Fruit fly (Drosophila melanogaster) whole organism, embryonic: ENCODE results near the gene CG13250.

Experiments
- Aef1 ChIP-seq: fragments of 200-800 bp; sonication (Bioruptor generic); IDR thresholded peaks from 3 replicates; pipeline ENCODE4 v1.3.6; 2022; ENCODE audit warnings: missing biosample characterization, missing genetic modification characterization
- Asciz ChIP-seq: fragments of 200-800 bp; sonication (Bioruptor generic); optimal IDR thresholded peaks from 2 replicates; lab custom pipeline; 2017; ENCODE audit warnings: missing biosample characterization, mild to moderate bottlenecking, missing genetic modification characterization, missing genetic modification reagents
- Atf-2 ChIP-seq: fragments of 200-800 bp; sonication (Bioruptor generic); optimal IDR thresholded peaks from 2 replicates; lab custom pipeline; 2016; ENCODE audit warnings: missing biosample characterization, missing genetic modification characterization
- Bteb2 ChIP-seq: fragments of 200-800 bp; sonication (Bioruptor generic); optimal IDR thresholded peaks from 2 replicates; lab custom pipeline; 2016; ENCODE audit warnings: missing biosample characterization, missing genetic modification characterization
- C15 ChIP-seq: fragments of 200-800 bp; sonication (Bioruptor generic); IDR thresholded peaks from 3 replicates; pipeline ENCODE4 v1.3.6; 2022; ENCODE audit warnings: missing biosample characterization, missing genetic modification characterization
- CG10321 ChIP-seq: fragments of 200-800 bp; sonication (Bioruptor generic); IDR thresholded peaks from 2 replicates; pipeline ENCODE4 v1.3.6; 2022; ENCODE audit warnings: missing biosample characterization, missing genetic modification characterization
- CG10431 ChIP-seq: fragments of 200-800 bp; sonication (Bioruptor generic); optimal IDR thresholded peaks from 3 replicates; lab custom pipeline; 2018; ENCODE audit warnings: missing biosample characterization, mild to moderate bottlenecking, missing genetic modification characterization
- CG11695 ChIP-seq: fragments of 200-800 bp; sonication (Bioruptor generic); IDR thresholded peaks from 3 replicates; pipeline ENCODE4 v1.3.6; 2022; ENCODE audit warnings: missing biosample characterization, missing genetic modification characterization
- CG12104 ChIP-seq: fragments of 200-800 bp; sonication (Bioruptor generic); optimal IDR thresholded peaks from 3 replicates; lab custom pipeline; 2016; ENCODE audit warnings: missing biosample characterization, missing genetic modification characterization
- CG12219 ChIP-seq: fragments of 200-800 bp; sonication (Bioruptor generic); optimal IDR thresholded peaks from 3 replicates; lab custom pipeline; 2018; ENCODE audit warnings: missing biosample characterization, mild to moderate bottlenecking, missing genetic modification characterization
- CG17328 ChIP-seq: fragments of 200-800 bp; sonication (Bioruptor generic); IDR thresholded peaks from 2 replicates; pipeline ENCODE4 v1.3.6; 2022; ENCODE audit warnings: missing biosample characterization, missing genetic modification characterization
- CG18764 ChIP-seq: fragments of 200-800 bp; sonication (Bioruptor generic); optimal IDR thresholded peaks from 3 replicates; lab custom pipeline; 2016; ENCODE audit warnings: missing biosample characterization, missing genetic modification characterization
- CG32767 ChIP-seq: fragments of 200-800 bp; sonication (Bioruptor generic); IDR thresholded peaks from 2 replicates; pipeline ENCODE4 v1.3.6; 2022; ENCODE audit warnings: missing biosample characterization, missing genetic modification characterization
- CG4282 ChIP-seq: fragments of 200-800 bp; sonication (Bioruptor generic); optimal IDR thresholded peaks from 2 replicates; lab custom pipeline; 2016; ENCODE audit warnings: missing biosample characterization, missing genetic modification characterization
- CG6813 ChIP-seq: fragments of 200-800 bp; sonication (Bioruptor generic); optimal IDR thresholded peaks from 2 replicates; lab custom pipeline; 2017; ENCODE audit warnings: missing biosample characterization, missing genetic modification characterization, mild to moderate bottlenecking, moderate library complexity, missing genetic modification reagents
- CG7357 ChIP-seq: fragments of 200-800 bp; sonication (Bioruptor generic); IDR thresholded peaks from 3 replicates; pipeline ENCODE4 v1.3.6; 2022; ENCODE audit warnings: missing biosample characterization, missing genetic modification characterization
- CG7786 ChIP-seq: fragments of 200-800 bp; sonication (Bioruptor generic); optimal IDR thresholded peaks from 2 replicates; lab custom pipeline; 2016; ENCODE audit warnings: missing biosample characterization, missing genetic modification characterization
- CG8089 ChIP-seq: fragments of 200-800 bp; sonication (Bioruptor generic); optimal IDR thresholded peaks from 3 replicates; lab custom pipeline; 2016; ENCODE audit warnings: missing biosample characterization, missing genetic modification characterization
- CG9817 ChIP-seq: fragments of 200-800 bp; sonication (Bioruptor generic); optimal IDR thresholded peaks from 2 replicates; lab custom pipeline; 2018; ENCODE audit warnings: missing biosample characterization, mild to moderate bottlenecking, missing genetic modification characterization, moderate library complexity
- CG9932 ChIP-seq: fragments of 200-800 bp; sonication (Bioruptor generic); IDR thresholded peaks from 2 replicates; pipeline ENCODE4 v1.3.6; 2022; ENCODE audit warnings: missing biosample characterization, missing genetic modification characterization
- CTCF ChIP-seq: fragments of 200-800 bp; sonication (Bioruptor generic); optimal IDR thresholded peaks from 2 replicates; lab custom pipeline; 2017; ENCODE audit warnings: missing biosample characterization, mild to moderate bottlenecking, missing genetic modification characterization, moderate library complexity
- Elba2 ChIP-seq: fragments of 200-800 bp; sonication (Bioruptor generic); optimal IDR thresholded peaks from 3 replicates; lab custom pipeline; 2016; ENCODE audit warnings: missing biosample characterization, missing genetic modification characterization
- Fer1 ChIP-seq: fragments of 200-800 bp; sonication (Bioruptor generic); optimal IDR thresholded peaks from 2 replicates; lab custom pipeline; 2017; ENCODE audit warnings: missing biosample characterization, mild to moderate bottlenecking, missing genetic modification characterization
- Gug ChIP-seq: fragments of 200-800 bp; sonication (Bioruptor generic); IDR thresholded peaks from 4 replicates; pipeline ENCODE4 v1.3.6; 2022; ENCODE audit warnings: missing biosample characterization, missing genetic modification characterization
- H15 ChIP-seq: fragments of 200-800 bp; sonication (Bioruptor generic); IDR thresholded peaks from 3 replicates; pipeline ENCODE4 v1.3.6; 2022; ENCODE audit warnings: missing biosample characterization, missing genetic modification characterization
- Mrtf ChIP-seq: fragments of 200-800 bp; sonication (Bioruptor generic); IDR thresholded peaks from 3 replicates; pipeline ENCODE4 v1.3.6; 2022; ENCODE audit warnings: missing biosample characterization, missing genetic modification characterization
- PHDP ChIP-seq: fragments of 200-800 bp; sonication (Bioruptor generic); optimal IDR thresholded peaks from 3 replicates; lab custom pipeline; 2018; ENCODE audit warnings: missing biosample characterization, mild to moderate bottlenecking, missing genetic modification characterization, moderate library complexity
- Pdp1 ChIP-seq, 2 experiments: fragments of 200-800 bp; sonication (Bioruptor generic); optimal IDR thresholded peaks; 3 replicates each; lab custom pipeline; 2016; ENCODE audit warnings: missing biosample characterization in 2 of 2, missing genetic modification characterization in 2 of 2, mild to moderate bottlenecking in 1 of 2, moderate library complexity in 1 of 2
- Ravus ChIP-seq: fragments of 200-800 bp; sonication (Bioruptor generic); IDR thresholded peaks from 2 replicates; pipeline ENCODE4 v1.3.6; 2022; ENCODE audit warnings: missing biosample characterization, missing genetic modification characterization
- Side ChIP-seq: fragments of 200-800 bp; sonication (Bioruptor generic); optimal IDR thresholded peaks from 2 replicates; lab custom pipeline; 2016; ENCODE audit warnings: missing biosample characterization, missing genetic modification characterization
- Six4 ChIP-seq: fragments of 200-800 bp; sonication (Bioruptor generic); optimal IDR thresholded peaks from 2 replicates; lab custom pipeline; 2016; ENCODE audit warnings: missing biosample characterization, missing genetic modification characterization
- Xrp1 ChIP-seq: fragments of 200-800 bp; sonication (Bioruptor generic); IDR thresholded peaks from 2 replicates; pipeline ENCODE4 v1.3.6; 2022; ENCODE audit warnings: missing biosample characterization, missing genetic modification characterization
- ab ChIP-seq: fragments of 200-800 bp; sonication (Bioruptor generic); optimal IDR thresholded peaks from 2 replicates; lab custom pipeline; 2016; ENCODE audit warnings: missing biosample characterization, missing genetic modification characterization
- ap ChIP-seq: fragments of 200-800 bp; sonication (Bioruptor generic); IDR thresholded peaks from 2 replicates; pipeline ENCODE4 v1.3.6; 2022; ENCODE audit warnings: missing biosample characterization, missing genetic modification characterization
- bab2 ChIP-seq: fragments of 200-800 bp; sonication (Bioruptor generic); optimal IDR thresholded peaks from 2 replicates; lab custom pipeline; 2016; ENCODE audit warnings: missing biosample characterization, missing genetic modification characterization
- bbx ChIP-seq: fragments of 200-800 bp; sonication (Bioruptor generic); IDR thresholded peaks from 2 replicates; pipeline ENCODE4 v1.3.6; 2022; ENCODE audit warnings: missing biosample characterization, missing genetic modification characterization; ENCODE audit not compliant: partially characterized antibody
- fu2 ChIP-seq: fragments of 200-800 bp; sonication (Bioruptor generic); optimal IDR thresholded peaks from 2 replicates; lab custom pipeline; 2016; ENCODE audit warnings: missing biosample characterization, missing genetic modification characterization
- gcm ChIP-seq: fragments of 200-800 bp; sonication (Bioruptor generic); optimal IDR thresholded peaks from 2 replicates; lab custom pipeline; 2019; ENCODE audit warnings: missing biosample characterization, mild to moderate bottlenecking, missing genetic modification characterization, moderate library complexity
- hbn ChIP-seq: fragments of 200-800 bp; sonication (Bioruptor generic); IDR thresholded peaks from 2 replicates; pipeline ENCODE4 v1.3.6; 2022; ENCODE audit warnings: missing biosample characterization, missing genetic modification characterization; ENCODE audit not compliant: partially characterized antibody
- luna ChIP-seq: fragments of 200-800 bp; sonication (Bioruptor generic); optimal IDR thresholded peaks from 2 replicates; lab custom pipeline; 2016; ENCODE audit warnings: missing biosample characterization, missing genetic modification characterization
- nmo ChIP-seq: fragments of 200-800 bp; sonication (Bioruptor generic); optimal IDR thresholded peaks from 2 replicates; lab custom pipeline; 2018; ENCODE audit warnings: missing biosample characterization, mild to moderate bottlenecking, missing genetic modification characterization, moderate library complexity
- pnt ChIP-seq: fragments of 200-800 bp; sonication (Bioruptor generic); optimal IDR thresholded peaks from 3 replicates; lab custom pipeline; 2016; ENCODE audit warnings: missing biosample characterization, missing genetic modification characterization
- row ChIP-seq: fragments of 200-800 bp; sonication (Bioruptor generic); IDR thresholded peaks from 3 replicates; pipeline ENCODE4 v1.3.6; 2022; ENCODE audit warnings: missing biosample characterization, missing genetic modification characterization
- slp2 ChIP-seq: fragments of 200-800 bp; sonication (Bioruptor generic); optimal IDR thresholded peaks from 2 replicates; lab custom pipeline; 2016; ENCODE audit warnings: missing biosample characterization, missing genetic modification characterization
- tap ChIP-seq: fragments of 200-800 bp; optimal IDR thresholded peaks from 3 replicates; lab custom pipeline; 2019; ENCODE audit warnings: missing biosample characterization, mild to moderate bottlenecking, missing genetic modification characterization, moderate library complexity
- tgo ChIP-seq: fragments of 200-800 bp; sonication (Bioruptor generic); IDR thresholded peaks from 3 replicates; pipeline ENCODE4 v1.3.6; 2022; ENCODE audit warnings: missing biosample characterization, missing genetic modification characterization
- ttk ChIP-seq: fragments of 200-800 bp; sonication (Bioruptor generic); IDR thresholded peaks from 2 replicates; pipeline ENCODE4 v2.1.2; 2022; ENCODE audit warnings: missing biosample characterization, missing genetic modification characterization
- wor ChIP-seq: fragments of 200-800 bp; sonication (Bioruptor generic); IDR thresholded peaks from 2 replicates; pipeline ENCODE4 v1.3.6; 2022; ENCODE audit warnings: missing biosample characterization, missing genetic modification characterization
- z ChIP-seq: fragments of 200-800 bp; sonication (Bioruptor generic); IDR thresholded peaks from 3 replicates; pipeline ENCODE4 v1.3.6; 2022; ENCODE audit warnings: missing biosample characterization, missing genetic modification characterization
- zfh2 ChIP-seq: fragments of 200-800 bp; sonication (Bioruptor generic); optimal IDR thresholded peaks from 2 replicates; lab custom pipeline; 2016; ENCODE audit warnings: missing biosample characterization, missing genetic modification characterization

CG13250 gene

dm6 chr3L:20493417-20494261, 39.9 kb upstream of the CG13250 start (continued):
- TF ChIP-seq Pdp1 (GFP tag; optimal IDR thresholded peaks at IDR 0.05; lab: Kevin White, UChicago) (peak; percentile 37 to 53), CG10431 (peak; percentile 37), nmo (GFP tag; lab: Kevin White, UChicago) (peak; percentile 76), C15 (GFP tag; lab: Robert Waterston, UW) (0 out of 3 replicates have a peak, but pooled peaks have one; percentile 39), CG9932 (GFP tag; lab: Robert Waterston, UW) (peak; percentile 77), Gug (no peak), CG6813 (GFP tag; lab: Kevin White, UChicago) (peak; percentile 57), PHDP (tag; lab: Kevin White, UChicago) (peak; percentile 85), Xrp1 (GFP tag; lab: Robert Waterston, UW) (peak; percentile 79), CG17328 (GFP tag; lab: Robert Waterston, UW) (peak; percentile 74), slp2 (GFP tag; lab: Kevin White, UChicago) (peak; percentile 28), Six4 (GFP tag; lab: Kevin White, UChicago) (peak; percentile 44), bab2 (peak; percentile 55), ap (peak; percentile 56), luna (peak; percentile 14), Atf-2 (GFP tag; lab: Kevin White, UChicago) (peak; percentile 14), CG7357 (GFP tag; lab: Robert Waterston, UW) (peak; percentile 41; the same call in 1 of the 3 replicates), hbn (no peak), ttk (peak; percentile 72; the same call in 1 of the 2 replicates), CG32767 (peak; percentile 52; the same call in 1 of the 2 replicates), H15 (peak; percentile 59; the same call in 2 of the 3 replicates), CTCF (peak; percentile 40), Mrtf (GFP tag; lab: Robert Waterston, UW) (peak; percentile 64; the same call in 1 of the 3 replicates), z (GFP tag; lab: Robert Waterston, UW) (no peak), CG12104 (GFP tag; lab: Kevin White, UChicago) (peak; percentile 60), CG9817 (tag; lab: Kevin White, UChicago) (peak; percentile 27), tgo (peak; percentile 86), CG4282 (GFP tag; lab: Kevin White, UChicago) (no peak), CG18764 (GFP tag; lab: Kevin White, UChicago) (peak; percentile 2), wor (GFP tag; lab: Robert Waterston, UW) (peak; percentile 58), CG7786 (GFP tag; lab: Kevin White, UChicago) (peak; percentile 42), Aef1 (peak; percentile 72), tap (tag; lab: Kevin White, UChicago) (peak; percentile 72), Elba2 (GFP tag; lab: Kevin White, UChicago) (no peak), Ravus (GFP tag; lab: Robert Waterston, UW) (no peak), Fer1 (GFP tag; lab: Kevin White, UChicago) (peak; percentile 80), Bteb2 (GFP tag; lab: Kevin White, UChicago) (peak; percentile 60), CG10321 (GFP tag; lab: Robert Waterston, UW) (peak; percentile 37; the same call in 1 of the 2 replicates), ab (GFP tag; lab: Kevin White, UChicago) (no peak), bbx (GFP tag; lab: Robert Waterston, UW) (no peak), row (GFP tag; lab: Robert Waterston, UW) (peak; percentile 91), Side (GFP tag; lab: Kevin White, UChicago) (peak; percentile 8), fu2 (GFP tag; lab: Kevin White, UChicago) (peak; percentile 36), CG8089 (no peak), CG11695 (peak; percentile 89), CG12219 (GFP tag; lab: Kevin White, UChicago) (peak; percentile 23), zfh2 (GFP tag; lab: Kevin White, UChicago) (peak; percentile 39), pnt (GFP tag; lab: Kevin White, UChicago) (no peak), Asciz (GFP tag; lab: Kevin White, UChicago) (peak; percentile 53), gcm (GFP tag; lab: Kevin White, UChicago) (peak; percentile 52)
